Fruit fly (Drosophila melanogaster) whole organism, prepupa: ENCODE measurements around the gene CG14395.

Experiments used
- CG10631 ChIP-seq: fragments of 200-800 bp; sonication (Bioruptor generic); optimal IDR thresholded peaks from 2 replicates; lab custom pipeline; 2016; ENCODE audit warnings: missing biosample characterization, missing genetic modification characterization
- CG31627 ChIP-seq: fragments of 200-800 bp; sonication (Bioruptor generic); optimal IDR thresholded peaks from 3 replicates; lab custom pipeline; 2016; ENCODE audit warnings: missing biosample characterization, missing genetic modification characterization
- CG32006 ChIP-seq: fragments of 200-800 bp; sonication (Bioruptor generic); optimal IDR thresholded peaks from 3 replicates; lab custom pipeline; 2017; ENCODE audit warnings: missing biosample characterization, mild to moderate bottlenecking, missing genetic modification characterization
- CG8119 ChIP-seq: fragments of 200-800 bp; sonication (Bioruptor generic); IDR thresholded peaks from 3 replicates; pipeline ENCODE4 v1.3.6; 2022; ENCODE audit warnings: missing biosample characterization, missing genetic modification characterization
- CG8632 ChIP-seq: fragments of 200-800 bp; sonication (Bioruptor generic); optimal IDR thresholded peaks from 3 replicates; lab custom pipeline; 2016; ENCODE audit warnings: missing biosample characterization, missing genetic modification characterization
- Gug ChIP-seq: fragments of 200-800 bp; sonication (Bioruptor generic); IDR thresholded peaks from 2 replicates; pipeline ENCODE4 v1.3.6; 2022; ENCODE audit warnings: missing biosample characterization, missing genetic modification characterization
- Sox14 ChIP-seq: fragments of 200-800 bp; sonication (Bioruptor generic); optimal IDR thresholded peaks from 3 replicates; lab custom pipeline; 2016; ENCODE audit warnings: missing biosample characterization, missing genetic modification characterization
- dsx ChIP-seq: fragments of 200-800 bp; optimal IDR thresholded peaks from 3 replicates; lab custom pipeline; 2019; ENCODE audit warnings: missing biosample characterization, mild to moderate bottlenecking, missing genetic modification characterization, moderate library complexity; ENCODE audit not compliant: poor library complexity, severe bottlenecking
- eg ChIP-seq: fragments of 200-800 bp; sonication (Bioruptor generic); IDR thresholded peaks from 3 replicates; pipeline ENCODE4 v1.3.6; 2022; ENCODE audit warnings: missing biosample characterization, missing genetic modification characterization

DNA sequence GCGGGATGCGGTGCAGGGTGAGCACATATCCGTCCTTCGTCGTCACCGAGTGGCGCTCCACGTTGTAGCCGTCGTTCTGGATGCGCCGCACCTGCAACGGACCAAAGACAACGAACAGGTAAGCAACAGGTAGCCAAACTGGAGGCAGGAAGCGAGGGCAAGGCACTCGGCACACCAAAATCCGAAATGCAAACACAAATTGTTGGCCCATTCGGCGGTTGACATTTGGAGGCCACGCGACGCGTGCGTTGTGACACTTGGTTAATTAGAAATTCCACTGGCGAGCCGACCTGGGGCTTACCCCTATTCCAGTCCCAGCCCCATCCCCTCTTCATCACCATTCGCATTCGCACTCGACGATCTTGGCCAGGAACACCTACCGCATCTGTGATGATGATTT lies 21.0 kb upstream of the CG14395 start:
- TF ChIP-seq dsx (GFP tag; lab: Kevin White, UChicago) (no peak), Sox14 (no peak), CG10631 (no peak), Gug (GFP tag; lab: Robert Waterston, UW) (no peak), eg (no peak), CG31627 (GFP tag; lab: Kevin White, UChicago) (no peak), CG32006 (no peak), CG8632 (GFP tag; lab: Kevin White, UChicago) (no peak), CG8119 (GFP tag; lab: Robert Waterston, UW) (no peak)
